Worm (Caenorhabditis elegans) whole organism, early embryonic: ENCODE measurements around the gene Y119D3B.12.
A peak's percentile ranks its signal among the peaks of the same experiment; 100 is the strongest.
"Not testable (repeated sequence)": the region's sequence is repeated elsewhere in the genome, so short reads cannot be mapped to it uniquely, and the experiment has no call there.

Experiments
- B0310.2 ChIP-seq: sonication (generic microtip); optimal IDR thresholded peaks from 2 replicates; lab custom pipeline; 2016; ENCODE audit warnings: mild to moderate bottlenecking, missing genetic modification characterization, missing compliant biosample characterization
- F13C5.2 ChIP-seq: sonication (generic microtip); optimal IDR thresholded peaks from 2 replicates; lab custom pipeline; 2017; ENCODE audit warnings: mild to moderate bottlenecking, missing genetic modification characterization, inconsistent platforms, missing compliant biosample characterization
- aly-1 ChIP-seq: sonication (generic microtip); optimal IDR thresholded peaks from 2 replicates; lab custom pipeline; 2016; ENCODE audit warnings: missing genetic modification characterization, missing compliant biosample characterization
- ama-1 ChIP-seq: fragments of 150-350 bp; optimal IDR thresholded peaks from 2 replicates; lab custom pipeline; 2014
- ceh-13 ChIP-seq: fragments of 200-800 bp; sonication (Bioruptor generic); optimal IDR thresholded peaks from 2 replicates; lab custom pipeline; 2018; ENCODE audit warnings: mild to moderate bottlenecking, missing genetic modification characterization, missing compliant biosample characterization
- ceh-36 ChIP-seq: sonication (generic microtip); optimal IDR thresholded peaks from 2 replicates; lab custom pipeline; 2016; ENCODE audit warnings: missing genetic modification characterization, inconsistent platforms, missing compliant biosample characterization
- ets-7 ChIP-seq: sonication (generic microtip); optimal IDR thresholded peaks from 2 replicates; lab custom pipeline; 2016; ENCODE audit warnings: missing genotype, missing genetic modification characterization, missing compliant biosample characterization
- flt-1 ChIP-seq: fragments of 200-800 bp; sonication (Bioruptor generic); IDR thresholded peaks from 2 replicates; pipeline ENCODE4 v1.3.6; 2022; ENCODE audit warnings: missing genetic modification characterization, missing compliant biosample characterization
- hmg-4 ChIP-seq: fragments of 200-800 bp; sonication (Bioruptor generic); optimal IDR thresholded peaks from 2 replicates; lab custom pipeline; 2018; ENCODE audit warnings: mild to moderate bottlenecking, missing genetic modification characterization, missing compliant biosample characterization
- hnd-1 ChIP-seq: sonication (generic microtip); optimal IDR thresholded peaks from 2 replicates; lab custom pipeline; 2016; ENCODE audit warnings: missing genetic modification characterization, missing compliant biosample characterization
- scrt-1 ChIP-seq: fragments of 200-800 bp; sonication (Bioruptor generic); IDR thresholded peaks from 2 replicates; pipeline ENCODE4 v1.3.6; 2022; ENCODE audit warnings: missing genetic modification characterization, missing compliant biosample characterization
- sea-1 ChIP-seq: fragments of 200-800 bp; sonication (Bioruptor generic); conservative IDR thresholded peaks from 2 replicates; pipeline ENCODE4 v1.3.6; 2022; ENCODE audit warnings: missing genetic modification characterization, missing compliant biosample characterization
- tbx-11 ChIP-seq: fragments of 200-800 bp; sonication (Bioruptor generic); IDR thresholded peaks from 2 replicates; pipeline ENCODE4 v1.3.6; 2022; ENCODE audit warnings: missing genetic modification characterization, missing compliant biosample characterization
- tbx-37 ChIP-seq: fragments of 200-800 bp; sonication (Bioruptor generic); conservative IDR thresholded peaks from 2 replicates; pipeline ENCODE4 v1.3.6; 2022; ENCODE audit warnings: missing genetic modification reagents, missing genetic modification characterization, missing compliant biosample characterization
- tra-4 ChIP-seq: sonication (generic microtip); optimal IDR thresholded peaks from 2 replicates; lab custom pipeline; 2017; ENCODE audit warnings: missing genetic modification characterization, missing compliant biosample characterization

Gene Y119D3B.12

ce11 chrIII:1248335-1248734 is 46.0 kb downstream of the Y119D3B.12 start:
- TF ChIP-seq hmg-4 (no peak), hnd-1 (tag; lab: Kevin White, UChicago) (no peak), B0310.2 (tag; lab: Kevin White, UChicago) (no peak), tbx-37 (GFP tag; lab: Robert Waterston, UW) (no peak), sea-1 (GFP tag; lab: Robert Waterston, UW) (no peak), aly-1 (no peak), ceh-36 (tag; lab: Kevin White, UChicago) (no peak), flt-1 (GFP tag; lab: Robert Waterston, UW) (no peak), scrt-1 (GFP tag; lab: Robert Waterston, UW) (no peak)

- no peak for TF ChIP-seq scrt-1 (GFP tag; lab: Robert Waterston, UW)
- TF ChIP-seq ama-1: no peak
- TF ChIP-seq hnd-1 (tag; lab: Kevin White, UChicago): no peak
- no peak for TF ChIP-seq ets-7 (tag; lab: Kevin White, UChicago)
- no peak for TF ChIP-seq ceh-13 (GFP tag; lab: Kevin White, UChicago)
- no peak for TF ChIP-seq F13C5.2 (tag; lab: Kevin White, UChicago)
- no peak for TF ChIP-seq aly-1
- TF ChIP-seq ceh-36 (tag; lab: Kevin White, UChicago): no peak
Observed at ce11 chrIII:1249111-1249583, 46.8 kb downstream of the Y119D3B.12 start, which contains the start of the genes fbxa-76 and fbxa-77. Gene fbxa-76 (minus strand): TSS chrIII:1249161. Gene fbxa-77 (plus strand): TSS chrIII:1249475.

ce11 chrIII:1252412-1253207 is 50.3 kb downstream of the Y119D3B.12 start:
- peak; percentile 59; the same call in 1 of the 2 replicates for TF ChIP-seq tbx-11

ce11 chrIII:1256519-1256918 is 54.2 kb downstream of the Y119D3B.12 start, which contains the start of gene fbxa-208:
Gene fbxa-208 (plus strand): TSS chrIII:1256819.
- TF ChIP-seq tra-4 (tag; lab: Kevin White, UChicago); B0310.2 (tag; lab: Kevin White, UChicago); tbx-37 (GFP tag; lab: Robert Waterston, UW): not testable (repeated sequence)
